Worm (Caenorhabditis elegans) whole organism, L4/young adult: ENCODE results near the gene sqt-3.

Experiments
- W03F9.2 ChIP-seq: fragments of 150-350 bp; optimal IDR thresholded peaks from 2 replicates; lab custom pipeline; 2014; ENCODE audit warnings: missing biosample characterization, missing genetic modification characterization
- dao-5 ChIP-seq: sonication (generic microtip); optimal IDR thresholded peaks from 2 replicates; lab custom pipeline; 2016; ENCODE audit warnings: missing genotype, missing genetic modification characterization, moderate library complexity, missing compliant biosample characterization
- him-1 ChIP-seq: sonication (generic microtip); optimal IDR thresholded peaks from 2 replicates; lab custom pipeline; 2016; ENCODE audit warnings: missing genotype, missing genetic modification reagents, missing genetic modification characterization, missing compliant biosample characterization

The sqt-3 gene

DNA sequence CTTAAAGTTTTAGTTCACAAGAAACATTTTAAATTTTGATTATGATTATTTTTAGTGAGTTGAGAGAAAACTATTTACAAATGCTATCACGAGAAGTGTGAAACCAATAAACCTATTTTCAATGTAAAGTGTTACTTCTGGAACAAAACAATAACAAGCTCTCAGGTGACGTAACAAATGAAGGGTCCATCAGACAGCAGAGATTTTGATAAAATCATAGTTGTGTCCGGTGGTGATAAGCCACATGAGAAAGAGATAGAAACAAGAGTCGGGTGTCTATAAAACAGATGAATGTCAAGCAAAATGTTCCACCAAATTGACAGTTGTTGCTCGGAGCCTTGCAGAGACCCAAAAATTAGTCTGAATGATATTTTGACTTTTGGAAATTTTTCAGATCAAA, 18.2 kb upstream of the sqt-3 start:
- TF ChIP-seq him-1 = no peak
- TF ChIP-seq dao-5 (tag; lab: Kevin White, UChicago) = no peak
- TF ChIP-seq W03F9.2 = no peak

DNA sequence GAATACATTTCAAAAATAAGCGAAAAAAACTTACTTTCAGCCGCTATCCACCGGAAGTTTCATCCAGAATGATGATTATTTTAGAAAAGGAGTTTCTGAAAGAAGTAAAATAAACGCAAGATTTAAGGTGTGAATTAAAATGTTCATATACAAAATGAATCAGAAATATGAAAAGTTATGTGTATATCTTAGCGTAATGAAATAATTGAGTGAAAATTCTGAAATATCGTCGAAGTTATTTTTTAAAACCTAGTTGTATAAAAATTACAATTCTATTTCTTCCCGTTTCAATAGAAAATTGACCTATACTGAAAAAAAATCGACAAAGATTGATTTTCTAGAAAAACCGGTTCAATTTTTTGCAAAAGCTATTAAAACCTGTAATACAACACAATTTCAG, 14.7 kb upstream of the sqt-3 start, which contains the start of gene twk-13:
twk-13 (minus strand) TSS at position 101 of the 400 bp plus-strand sequence.
- TF ChIP-seq W03F9.2 (no peak), him-1 (no peak), dao-5 (tag; lab: Kevin White, UChicago) (no peak)

DNA sequence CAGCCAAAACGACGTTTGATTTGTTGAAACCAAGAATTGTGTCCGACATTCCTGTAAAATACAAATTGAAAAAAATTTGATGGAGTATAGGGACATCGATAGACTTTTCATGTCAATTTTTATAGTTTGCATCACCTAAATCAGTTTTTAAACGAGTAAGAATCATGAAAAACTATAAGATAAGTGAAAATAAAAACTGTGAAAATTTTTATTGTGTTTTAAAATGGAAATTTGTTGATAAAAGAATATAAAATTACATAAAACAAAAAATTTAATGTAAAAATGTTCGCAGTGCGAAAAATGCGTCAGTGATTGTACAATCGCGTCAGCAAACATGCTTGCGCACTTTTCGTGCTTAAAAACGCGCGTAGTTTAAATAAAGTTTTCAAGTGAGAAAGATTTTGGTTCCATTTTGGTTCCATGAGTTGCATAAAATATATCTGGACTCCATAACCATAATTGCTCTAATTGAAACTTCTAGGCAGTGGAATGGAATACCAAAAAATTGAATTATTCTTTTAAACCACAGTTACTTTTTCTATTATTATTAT, 9.1 kb upstream of the sqt-3 start, which contains the start of gene tomm-20:
tomm-20 (minus strand) TSS at position 51 of the 551 bp plus-strand sequence.
- TF ChIP-seq him-1 = peak; percentile 83
- no peak for TF ChIP-seq dao-5 (tag; lab: Kevin White, UChicago)
- peak; percentile 96 for TF ChIP-seq W03F9.2

DNA sequence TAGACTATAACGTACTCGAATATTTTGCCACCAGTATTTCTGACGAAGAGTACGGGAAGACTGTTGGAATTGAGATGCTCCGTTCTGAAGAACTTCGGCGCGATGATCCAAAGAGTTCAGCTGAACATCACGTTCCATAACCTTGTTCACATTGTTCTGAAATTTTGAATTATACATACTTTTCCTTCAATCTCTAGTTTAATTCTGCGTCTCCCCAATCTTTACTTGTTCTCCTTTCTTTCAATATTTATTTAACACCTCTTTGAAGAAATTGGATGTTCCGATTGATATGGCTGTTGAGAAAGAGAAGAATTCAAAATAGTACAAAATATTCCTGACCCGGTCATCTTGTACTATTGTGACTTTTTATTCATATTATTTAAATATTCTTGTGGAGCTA, 7.7 kb upstream of the sqt-3 start, which contains the start of gene F23H12.3:
F23H12.3 (plus strand) TSS at position 301 of the 400 bp plus-strand sequence.
- TF ChIP-seq W03F9.2 = no peak
- TF ChIP-seq dao-5 (tag; lab: Kevin White, UChicago) = no peak
- no peak for TF ChIP-seq him-1

DNA sequence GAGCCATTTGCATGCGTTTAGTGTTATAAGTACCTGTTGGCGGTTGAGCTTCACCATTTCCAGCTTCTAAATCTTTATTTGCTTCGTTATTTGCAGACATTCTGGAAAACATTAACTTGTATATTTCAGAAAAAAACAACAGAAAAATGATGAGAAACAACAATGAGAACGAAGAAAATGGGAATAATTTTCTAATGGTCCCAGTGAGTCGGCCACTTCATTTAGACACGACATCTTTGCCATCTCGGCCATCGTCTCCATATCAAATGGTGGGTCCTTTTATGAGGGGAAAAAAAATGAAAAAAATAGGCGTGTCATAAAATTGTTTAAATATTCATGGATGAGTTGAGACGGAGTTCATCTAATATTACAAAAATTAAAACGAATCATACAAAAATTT, 6.7 kb upstream of the sqt-3 start, which contains the start of gene snb-2:
snb-2 (minus strand) TSS at position 101 of the 400 bp plus-strand sequence.
- TF ChIP-seq dao-5 (tag; lab: Kevin White, UChicago) (no peak), him-1 (no peak), W03F9.2 (no peak)

DNA sequence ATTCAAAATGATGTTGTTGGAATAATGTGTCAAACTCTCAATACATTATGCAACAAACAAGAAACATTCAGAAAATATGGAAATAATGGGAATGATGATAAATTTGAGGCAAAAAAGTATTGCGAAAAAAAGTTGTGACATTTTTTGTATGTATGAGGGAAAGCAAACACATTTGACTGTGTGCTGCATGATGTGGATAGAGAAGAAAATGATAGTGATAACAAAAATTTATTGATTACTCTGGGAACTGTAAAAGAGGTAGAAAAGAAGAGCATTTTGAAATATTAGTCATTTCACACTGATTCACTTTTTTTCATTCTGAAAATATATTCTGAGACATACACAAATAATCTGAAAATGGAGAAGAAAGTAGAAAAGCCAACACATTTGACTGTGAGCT, 4.7 kb upstream of the sqt-3 start:
- TF ChIP-seq dao-5 (tag; lab: Kevin White, UChicago) (no peak), him-1 (no peak), W03F9.2 (no peak)

DNA sequence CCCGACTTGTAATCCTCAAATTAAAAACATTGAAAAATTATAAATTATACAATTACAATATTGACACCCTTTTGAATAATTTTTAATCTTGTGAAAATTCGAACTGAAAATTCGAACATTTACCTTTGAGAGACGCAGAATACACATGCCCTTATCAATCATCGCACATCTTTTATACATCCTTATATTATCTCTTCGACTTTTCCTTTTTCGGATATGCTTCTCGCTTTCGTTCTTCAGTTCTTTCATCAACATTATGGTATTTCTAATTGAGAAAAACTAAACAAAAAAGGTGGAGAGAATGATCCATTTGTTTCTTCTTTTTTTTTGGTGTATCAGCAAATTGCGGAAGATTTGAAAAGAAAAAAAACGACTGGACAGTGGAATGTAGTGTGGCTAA, 3.2 kb upstream of the sqt-3 start:
- TF ChIP-seq him-1 = no peak
- no peak for TF ChIP-seq dao-5 (tag; lab: Kevin White, UChicago)
- no peak for TF ChIP-seq W03F9.2

DNA sequence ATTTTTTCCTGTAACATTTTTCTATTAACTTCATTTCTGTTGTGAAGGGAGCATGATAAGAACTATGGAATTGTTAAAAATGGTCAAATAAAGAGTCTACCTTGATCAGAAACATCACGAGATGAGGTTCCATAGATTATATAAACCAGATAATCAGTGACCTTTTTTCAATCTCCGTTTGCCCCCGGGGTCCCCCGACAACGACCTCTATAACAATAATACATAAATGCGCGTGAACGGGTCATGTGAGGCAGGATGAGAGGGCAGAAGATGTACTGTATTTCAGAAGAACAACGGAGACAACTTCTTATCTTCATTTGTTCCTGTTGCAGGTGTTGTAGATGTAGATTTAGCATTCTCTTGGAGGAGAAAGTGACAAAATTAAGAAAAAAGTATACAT, 703 bp upstream of the sqt-3 start:
- TF ChIP-seq W03F9.2 (no peak), dao-5 (tag; lab: Kevin White, UChicago) (no peak), him-1 (no peak)

DNA sequence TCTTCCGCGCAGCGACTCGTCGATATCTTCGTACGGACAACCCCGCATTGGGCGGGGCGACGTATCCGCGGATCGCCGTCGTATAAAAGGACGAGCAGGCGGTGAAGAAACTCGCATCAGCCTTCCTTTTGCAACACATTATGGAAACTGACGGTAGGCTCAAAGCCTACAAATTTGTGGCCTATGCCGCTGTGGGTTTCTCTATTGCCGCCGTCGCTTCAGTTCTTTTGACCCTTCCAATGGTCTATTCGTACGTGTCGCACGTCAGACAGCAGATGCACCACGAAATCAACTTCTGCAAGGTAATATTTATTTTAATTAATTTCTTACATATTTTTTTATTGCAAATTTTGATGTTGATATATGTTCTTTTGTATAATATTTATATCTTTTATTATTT, 336 bp downstream of the sqt-3 start:
- TF ChIP-seq dao-5 (tag; lab: Kevin White, UChicago) = no peak
- TF ChIP-seq him-1 = no peak
- no peak for TF ChIP-seq W03F9.2

DNA sequence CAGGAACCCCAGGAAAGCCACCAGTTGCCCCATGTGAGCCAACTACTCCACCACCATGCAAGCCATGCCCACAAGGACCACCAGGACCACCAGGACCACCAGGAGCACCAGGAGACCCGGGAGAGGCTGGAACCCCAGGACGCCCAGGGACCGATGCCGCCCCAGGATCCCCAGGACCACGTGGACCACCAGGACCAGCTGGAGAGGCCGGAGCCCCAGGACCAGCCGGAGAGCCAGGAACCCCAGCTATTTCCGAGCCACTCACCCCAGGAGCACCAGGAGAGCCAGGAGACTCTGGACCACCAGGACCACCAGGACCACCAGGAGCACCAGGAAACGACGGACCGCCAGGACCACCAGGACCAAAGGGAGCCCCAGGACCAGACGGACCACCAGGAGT, 960 bp downstream of the sqt-3 start:
- TF ChIP-seq dao-5 (tag; lab: Kevin White, UChicago) = no peak
- TF ChIP-seq W03F9.2 = no peak
- TF ChIP-seq him-1 = no peak

DNA sequence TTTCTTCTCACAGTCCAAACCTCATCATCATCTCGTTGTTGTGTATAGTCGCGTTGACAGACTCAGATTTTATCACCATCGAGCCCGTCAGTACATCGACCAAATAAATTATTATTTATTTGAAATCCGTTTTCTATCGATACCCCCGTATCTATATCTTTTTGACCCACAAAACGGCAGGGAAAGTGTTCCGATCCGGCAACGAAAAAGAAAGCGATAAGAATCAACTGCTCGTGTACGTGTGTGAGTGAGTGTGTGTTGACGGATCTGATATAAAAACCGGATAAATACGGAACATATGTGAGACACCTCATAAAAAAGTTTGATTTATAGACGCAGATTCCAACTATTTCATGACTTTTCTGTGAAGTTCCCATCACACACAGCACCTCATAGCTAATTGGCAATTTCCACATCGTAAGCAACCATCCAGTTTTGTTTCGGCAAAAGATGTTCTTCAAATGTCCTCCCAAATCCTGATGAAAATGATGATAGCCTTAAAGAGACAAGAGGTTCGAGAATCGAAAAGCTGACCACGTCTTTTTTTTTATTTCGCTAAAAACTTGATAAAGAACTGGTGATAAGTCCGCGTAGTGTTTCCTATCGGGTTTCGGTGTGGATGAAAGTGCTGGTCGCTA, 1.8 kb downstream of the sqt-3 start:
- TF ChIP-seq him-1 (no peak), W03F9.2 (no peak), dao-5 (tag; lab: Kevin White, UChicago) (no peak)

DNA sequence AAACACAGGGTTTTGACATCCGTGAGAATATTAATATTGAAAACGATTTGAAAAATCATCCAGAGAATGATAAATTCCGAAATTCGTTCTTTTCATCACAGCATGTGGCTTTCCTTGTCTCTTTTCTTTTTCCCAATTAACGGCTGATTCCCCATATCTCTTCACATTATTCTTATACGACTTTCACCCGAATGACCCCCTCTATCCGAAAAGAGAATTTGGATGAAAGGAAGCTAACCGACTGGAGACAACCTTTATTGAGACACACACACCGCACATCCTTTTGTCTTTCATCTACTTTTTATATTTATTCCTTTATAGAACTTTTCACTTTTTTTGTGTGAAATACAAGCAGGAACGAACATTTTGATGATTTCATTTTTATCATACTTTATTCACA, 5.1 kb downstream of the sqt-3 start:
- TF ChIP-seq W03F9.2 (no peak), dao-5 (tag; lab: Kevin White, UChicago) (no peak), him-1 (no peak)

DNA sequence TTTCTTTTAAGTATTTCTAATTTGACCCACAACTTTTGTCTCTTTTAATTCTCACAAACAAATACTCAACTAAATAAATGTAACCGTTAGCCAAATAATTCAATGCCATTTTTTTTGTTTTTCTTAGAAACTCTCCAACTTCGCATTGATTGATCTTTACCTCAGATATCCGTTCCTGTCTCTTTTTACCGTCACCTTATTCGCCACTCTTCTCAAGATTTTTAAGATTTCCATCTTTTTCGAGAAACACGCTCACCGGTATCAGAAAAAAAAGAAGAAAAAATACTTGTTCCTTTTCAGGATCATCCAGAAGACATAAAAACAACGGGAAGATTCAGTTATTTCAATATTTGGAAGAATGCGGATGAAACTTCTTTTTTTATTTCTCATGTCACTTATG, 5.8 kb downstream of the sqt-3 start, which contains the start of gene F23H12.5:
F23H12.5 (plus strand) TSS at position 301 of the 400 bp plus-strand sequence.
- no peak for TF ChIP-seq W03F9.2
- no peak for TF ChIP-seq dao-5 (tag; lab: Kevin White, UChicago)

DNA sequence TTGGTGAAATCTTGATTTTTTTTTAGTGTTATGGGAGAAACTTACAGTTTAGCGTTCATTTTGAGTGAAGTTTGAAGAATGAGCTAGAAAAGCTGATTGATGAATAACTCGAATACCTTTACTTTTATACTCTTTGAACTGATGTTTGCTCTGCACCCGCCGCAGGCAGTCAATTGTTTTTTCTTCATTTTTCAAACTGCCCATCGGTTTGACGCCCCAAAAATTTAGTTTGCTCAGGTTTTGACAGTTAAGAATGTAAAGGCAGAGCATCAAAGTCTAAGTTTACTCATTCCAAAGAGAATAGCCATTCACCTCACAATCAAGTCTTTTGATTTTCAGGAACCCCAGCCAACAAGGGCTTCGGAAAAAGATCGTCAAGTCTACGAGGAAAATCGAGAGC, 9.1 kb downstream of the sqt-3 start, which contains the start of gene fipr-1:
fipr-1 (minus strand) TSS at position 101 of the 400 bp plus-strand sequence.
- no peak for TF ChIP-seq him-1
- TF ChIP-seq dao-5 (tag; lab: Kevin White, UChicago) = no peak
- TF ChIP-seq W03F9.2 = no peak

DNA sequence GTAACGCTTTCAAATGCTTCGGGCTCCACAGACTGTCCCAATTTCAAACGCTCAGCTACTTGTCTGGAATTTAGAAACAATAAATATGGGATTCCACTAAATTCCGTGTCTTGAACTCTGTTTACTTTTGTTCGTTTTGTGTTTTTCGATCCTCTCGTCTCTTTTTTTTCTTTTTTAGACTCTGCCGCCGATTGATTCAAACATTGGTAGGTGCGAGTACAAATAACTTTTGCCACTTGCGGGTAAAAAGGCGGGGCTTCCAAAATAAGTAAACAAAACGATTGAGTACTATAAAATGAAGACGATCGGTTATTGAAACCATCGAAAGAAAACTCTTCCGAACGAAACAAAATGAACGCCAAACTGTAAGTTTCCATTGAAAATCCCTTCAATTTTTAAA, 12.6 kb downstream of the sqt-3 start, which contains the start of gene fipr-2:
fipr-2 (plus strand) TSS at position 245 of the 400 bp plus-strand sequence.
- TF ChIP-seq him-1 = no peak
- TF ChIP-seq dao-5 (tag; lab: Kevin White, UChicago) = no peak
- TF ChIP-seq W03F9.2 = no peak
